Worm (Caenorhabditis elegans) whole organism, late embryonic: Measurements from ENCODE around the gene ret-1.

Experiments
- C08G9.2 ChIP-seq: sonication (generic microtip); optimal IDR thresholded peaks from 2 replicates; lab custom pipeline; 2016; ENCODE audit warnings: mild to moderate bottlenecking, missing genetic modification characterization, moderate library complexity, missing compliant biosample characterization
- F13H6.1 ChIP-seq: sonication (generic microtip); optimal IDR thresholded peaks from 2 replicates; lab custom pipeline; 2016; ENCODE audit warnings: missing genetic modification characterization, missing compliant biosample characterization
- K02D7.2 ChIP-seq: sonication (generic microtip); optimal IDR thresholded peaks from 2 replicates; lab custom pipeline; 2017; ENCODE audit warnings: mild to moderate bottlenecking, missing genetic modification characterization, missing compliant biosample characterization
- K09A11.1 ChIP-seq: sonication (generic microtip); optimal IDR thresholded peaks from 2 replicates; lab custom pipeline; 2017; ENCODE audit warnings: antibody characterized with exemption, mild to moderate bottlenecking, missing genetic modification characterization, missing compliant biosample characterization; ENCODE audit not compliant: insufficient read depth
- T23F11.4 ChIP-seq: fragments of 200-800 bp; sonication (Bioruptor generic); optimal IDR thresholded peaks from 2 replicates; lab custom pipeline; 2018; ENCODE audit warnings: mild to moderate bottlenecking, missing genetic modification characterization, missing compliant biosample characterization
- Y22D7AL.16 ChIP-seq: sonication (generic microtip); optimal IDR thresholded peaks from 2 replicates; lab custom pipeline; 2016; ENCODE audit warnings: missing genetic modification characterization, missing compliant biosample characterization
- ceh-14 ChIP-seq: sonication (generic microtip); optimal IDR thresholded peaks from 2 replicates; lab custom pipeline; 2016; ENCODE audit warnings: missing genotype, missing genetic modification characterization, missing compliant biosample characterization
- ceh-18 ChIP-seq: sonication (generic microtip); optimal IDR thresholded peaks from 2 replicates; lab custom pipeline; 2016; ENCODE audit warnings: missing genetic modification characterization, missing compliant biosample characterization
- ceh-19 ChIP-seq: fragments of 200-800 bp; sonication (Bioruptor generic); optimal IDR thresholded peaks from 2 replicates; lab custom pipeline; 2018; ENCODE audit warnings: mild to moderate bottlenecking, missing genetic modification characterization, missing compliant biosample characterization
- ceh-2 ChIP-seq: sonication (generic microtip); optimal IDR thresholded peaks from 2 replicates; lab custom pipeline; 2016; ENCODE audit warnings: missing genotype, missing genetic modification characterization, missing compliant biosample characterization
- ceh-22 ChIP-seq: sonication (generic microtip); optimal IDR thresholded peaks from 2 replicates; lab custom pipeline; 2017; ENCODE audit warnings: missing biosample characterization, missing genetic modification characterization
- ceh-30 ChIP-seq: fragments of 150-350 bp; optimal IDR thresholded peaks from 2 replicates; lab custom pipeline; 2014; ENCODE audit warnings: missing biosample characterization, missing genetic modification characterization
- ceh-31 ChIP-seq: sonication (generic microtip); optimal IDR thresholded peaks from 2 replicates; lab custom pipeline; 2016; ENCODE audit warnings: missing genetic modification characterization, missing compliant biosample characterization
- ceh-34 ChIP-seq: sonication (generic microtip); optimal IDR thresholded peaks from 2 replicates; lab custom pipeline; 2016; ENCODE audit warnings: mild to moderate bottlenecking, missing genetic modification characterization, missing compliant biosample characterization
- ceh-48 ChIP-seq: sonication (generic microtip); optimal IDR thresholded peaks from 2 replicates; lab custom pipeline; 2016; ENCODE audit warnings: missing genetic modification characterization, inconsistent platforms, missing compliant biosample characterization
- ceh-6 ChIP-seq: fragments of 200-800 bp; sonication (Bioruptor generic); optimal IDR thresholded peaks from 2 replicates; lab custom pipeline; 2018; ENCODE audit warnings: mild to moderate bottlenecking, missing genetic modification characterization, missing compliant biosample characterization
- ceh-9 ChIP-seq: sonication (generic microtip); optimal IDR thresholded peaks from 2 replicates; lab custom pipeline; 2016; ENCODE audit warnings: mild to moderate bottlenecking, missing genetic modification characterization, inconsistent platforms, missing compliant biosample characterization
- dmd-4 ChIP-seq: sonication (generic microtip); optimal IDR thresholded peaks from 2 replicates; lab custom pipeline; 2016; ENCODE audit warnings: borderline replicate concordance, missing genetic modification characterization, missing compliant biosample characterization
- dve-1 ChIP-seq: sonication (generic microtip); optimal IDR thresholded peaks from 2 replicates; lab custom pipeline; 2017; ENCODE audit warnings: antibody characterized with exemption, mild to moderate bottlenecking, missing genetic modification characterization, missing compliant biosample characterization
- elt-2 ChIP-seq: sonication (generic microtip); optimal IDR thresholded peaks from 2 replicates; lab custom pipeline; 2016; ENCODE audit warnings: missing genetic modification reagents, missing genetic modification characterization, missing compliant biosample characterization
- elt-4 ChIP-seq: sonication (generic microtip); optimal IDR thresholded peaks from 2 replicates; lab custom pipeline; 2016; ENCODE audit warnings: missing genetic modification characterization, missing compliant biosample characterization
- ets-4 ChIP-seq: sonication (generic microtip); optimal IDR thresholded peaks from 2 replicates; lab custom pipeline; 2016; ENCODE audit warnings: missing genetic modification characterization, missing compliant biosample characterization
- eyg-1 ChIP-seq: sonication (generic microtip); optimal IDR thresholded peaks from 2 replicates; lab custom pipeline; 2016; ENCODE audit warnings: missing genotype, missing genetic modification characterization, missing compliant biosample characterization
- gmeb-2 ChIP-seq: sonication (generic microtip); optimal IDR thresholded peaks from 2 replicates; lab custom pipeline; 2016; ENCODE audit warnings: missing genetic modification characterization, inconsistent platforms, missing compliant biosample characterization
- hlh-13 ChIP-seq: fragments of 200-800 bp; sonication (Bioruptor generic); optimal IDR thresholded peaks from 2 replicates; lab custom pipeline; 2018; ENCODE audit warnings: mild to moderate bottlenecking, missing genetic modification characterization, missing compliant biosample characterization
- hlh-15 ChIP-seq: sonication (generic microtip); optimal IDR thresholded peaks from 2 replicates; lab custom pipeline; 2016; ENCODE audit warnings: missing genetic modification characterization, missing compliant biosample characterization
- hlh-30 ChIP-seq: sonication (generic microtip); optimal IDR thresholded peaks from 2 replicates; lab custom pipeline; 2017; ENCODE audit warnings: antibody characterized with exemption, missing genetic modification characterization, missing compliant biosample characterization; ENCODE audit not compliant: insufficient read depth
- hlh-6 ChIP-seq: sonication (generic microtip); optimal IDR thresholded peaks from 2 replicates; lab custom pipeline; 2016; ENCODE audit warnings: missing genotype, missing genetic modification characterization, missing compliant biosample characterization
- lim-6 ChIP-seq: sonication (generic microtip); optimal IDR thresholded peaks from 2 replicates; lab custom pipeline; 2016; ENCODE audit warnings: missing genetic modification characterization, missing compliant biosample characterization
- lin-11 ChIP-seq: fragments of 200-800 bp; sonication (Bioruptor generic); optimal IDR thresholded peaks from 2 replicates; lab custom pipeline; 2018; ENCODE audit warnings: mild to moderate bottlenecking, missing genetic modification characterization, missing compliant biosample characterization
- mec-3 ChIP-seq: sonication (generic microtip); optimal IDR thresholded peaks from 2 replicates; lab custom pipeline; 2016; ENCODE audit warnings: borderline replicate concordance, missing genetic modification characterization, missing compliant biosample characterization
- odd-2 ChIP-seq: sonication (generic microtip); optimal IDR thresholded peaks from 2 replicates; lab custom pipeline; 2017; ENCODE audit warnings: antibody characterized with exemption, mild to moderate bottlenecking, missing genetic modification characterization, missing compliant biosample characterization
- pag-3 ChIP-seq: sonication (generic microtip); optimal IDR thresholded peaks from 2 replicates; lab custom pipeline; 2016; ENCODE audit warnings: missing compliant biosample characterization, missing genetic modification characterization, borderline replicate concordance
- pat-9 ChIP-seq: fragments of 200-800 bp; sonication (Bioruptor generic); optimal IDR thresholded peaks from 2 replicates; lab custom pipeline; 2018; ENCODE audit warnings: mild to moderate bottlenecking, missing genetic modification characterization, moderate library complexity, missing compliant biosample characterization
- pax-1 ChIP-seq: fragments of 150-350 bp; optimal IDR thresholded peaks from 2 replicates; lab custom pipeline; 2014; ENCODE audit warnings: missing biosample characterization, missing genetic modification characterization
- pha-4 ChIP-seq: fragments of 150-350 bp; optimal IDR thresholded peaks from 2 replicates; lab custom pipeline; 2018; ENCODE audit warnings: missing biosample characterization, missing genetic modification reagents, missing genetic modification characterization
- pqm-1 ChIP-seq: sonication (generic microtip); optimal IDR thresholded peaks from 2 replicates; lab custom pipeline; 2016; ENCODE audit warnings: missing genetic modification characterization, missing compliant biosample characterization
- pros-1 ChIP-seq: fragments of 150-350 bp; optimal IDR thresholded peaks from 2 replicates; lab custom pipeline; 2014; ENCODE audit warnings: missing biosample characterization, missing genetic modification reagents, missing genetic modification characterization
- ref-2 ChIP-seq: sonication (generic microtip); optimal IDR thresholded peaks from 2 replicates; lab custom pipeline; 2016; ENCODE audit warnings: missing genetic modification characterization, missing compliant biosample characterization
- rnt-1 ChIP-seq: sonication (generic microtip); optimal IDR thresholded peaks from 2 replicates; lab custom pipeline; 2016; ENCODE audit warnings: missing genetic modification characterization, missing compliant biosample characterization
- sdc-2 ChIP-seq: sonication (generic microtip); optimal IDR thresholded peaks from 2 replicates; lab custom pipeline; 2016; ENCODE audit warnings: missing genotype, missing genetic modification characterization, missing compliant biosample characterization
- syd-9 ChIP-seq: sonication (generic microtip); optimal IDR thresholded peaks from 2 replicates; lab custom pipeline; 2016; ENCODE audit warnings: mild to moderate bottlenecking, missing genetic modification characterization, moderate library complexity, missing compliant biosample characterization
- tbx-2 ChIP-seq: sonication (generic microtip); optimal IDR thresholded peaks from 2 replicates; lab custom pipeline; 2016; ENCODE audit warnings: missing genetic modification characterization, missing compliant biosample characterization
- tbx-7 ChIP-seq: sonication (generic microtip); optimal IDR thresholded peaks from 2 replicates; lab custom pipeline; 2016; ENCODE audit warnings: missing genotype, missing genetic modification characterization, missing compliant biosample characterization
- ttx-3 ChIP-seq: sonication (generic microtip); optimal IDR thresholded peaks from 2 replicates; lab custom pipeline; 2016; ENCODE audit warnings: missing genetic modification reagents, missing genetic modification characterization, missing compliant biosample characterization
- unc-3 ChIP-seq, 2 experiments: fragments of 200-800 bp in 1 of 2; sonication (Bioruptor generic) in 1 of 2; sonication (generic microtip) in 1 of 2; conservative IDR thresholded peaks in 1 of 2; optimal IDR thresholded peaks in 1 of 2; 2 replicates each; pipeline versions ENCODE4 v1.3.6 to Lab custom; 2016 to 2022; ENCODE audit warnings: missing compliant biosample characterization in 2 of 2, missing genetic modification characterization in 2 of 2, missing genetic modification reagents in 1 of 2
- unc-42 ChIP-seq: sonication (generic microtip); optimal IDR thresholded peaks from 2 replicates; lab custom pipeline; 2016; ENCODE audit warnings: missing genotype, missing genetic modification characterization, missing compliant biosample characterization
- zip-5 ChIP-seq: sonication (generic microtip); optimal IDR thresholded peaks from 2 replicates; lab custom pipeline; 2016; ENCODE audit warnings: missing genetic modification characterization, missing compliant biosample characterization

The ret-1 gene

DNA sequence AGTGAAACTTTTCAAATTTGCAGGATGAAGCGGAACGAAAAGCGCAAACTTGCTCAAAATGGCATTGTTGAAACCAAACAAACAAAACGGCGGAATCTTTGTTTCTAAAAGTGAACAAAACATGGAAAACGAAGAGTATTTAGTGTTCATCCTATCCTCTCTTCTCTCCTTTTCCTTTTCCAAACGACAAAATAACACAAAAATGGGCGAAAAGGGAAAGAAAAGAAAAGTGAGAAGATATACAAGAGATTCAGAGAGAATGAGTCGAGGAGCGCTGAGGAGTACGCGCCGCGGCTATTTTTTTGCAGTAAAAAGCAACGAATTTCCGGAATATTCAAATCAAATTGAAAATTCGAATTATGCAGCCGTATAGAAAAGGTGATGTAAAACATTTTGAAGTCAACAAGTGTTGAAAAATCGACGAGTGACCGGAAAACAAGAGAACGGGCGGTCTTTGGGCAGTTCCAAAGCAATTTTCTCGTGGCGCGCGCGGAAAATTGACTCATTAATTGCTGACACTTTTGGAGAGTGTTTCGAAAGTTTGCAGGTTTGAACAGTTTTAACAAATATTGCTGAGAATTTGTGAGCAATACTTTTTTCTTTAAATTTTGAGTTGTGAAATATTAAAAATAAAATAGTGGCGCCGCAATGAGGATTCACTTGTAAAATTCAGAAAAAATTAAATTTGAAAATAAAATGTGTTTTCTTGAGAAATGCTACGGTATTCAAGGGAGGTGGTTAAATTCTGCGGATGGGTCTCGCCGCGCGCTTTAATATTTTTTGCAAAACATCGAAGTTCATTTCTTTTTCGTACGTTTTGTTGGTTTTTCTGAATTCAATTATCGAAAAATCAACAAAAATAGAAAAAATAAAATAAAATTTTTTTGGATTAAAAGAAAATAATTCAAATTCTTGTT is 11.9 kb downstream of the ret-1 start:
- peak; percentile 39 for TF ChIP-seq unc-42 (tag; lab: Kevin White, UChicago)
- no peak for TF ChIP-seq zip-5 (tag; lab: Kevin White, UChicago)
- TF ChIP-seq, all 69 proteins: peak for 1

- TF ChIP-seq tbx-7 (tag; lab: Kevin White, UChicago) = no peak
- TF ChIP-seq Y22D7AL.16 (tag; lab: Kevin White, UChicago) = no peak
- TF ChIP-seq hlh-6 (tag; lab: Kevin White, UChicago) = no peak
- no peak for TF ChIP-seq pax-1 (tag; lab: Kevin White, UChicago)
- TF ChIP-seq C08G9.2 (tag; lab: Kevin White, UChicago) = no peak
- no peak for TF ChIP-seq odd-2 (tag; lab: Kevin White, UChicago)
- TF ChIP-seq lim-6 (tag; lab: Kevin White, UChicago) = no peak
- no peak for TF ChIP-seq elt-2
- no peak for TF ChIP-seq hlh-15 (tag; lab: Kevin White, UChicago)
- no peak for TF ChIP-seq ceh-30 (tag; lab: Kevin White, UChicago)
- TF ChIP-seq ets-4 (tag; lab: Kevin White, UChicago) = no peak
- no peak for TF ChIP-seq rnt-1 (tag; lab: Kevin White, UChicago)
- TF ChIP-seq pqm-1 (tag; lab: Kevin White, UChicago) = no peak
- no peak for TF ChIP-seq ceh-2
- no peak for TF ChIP-seq zip-5 (tag; lab: Kevin White, UChicago)
- TF ChIP-seq ref-2 (tag; lab: Kevin White, UChicago) = peak; percentile 11
- no peak for TF ChIP-seq unc-3 (GFP tag; conservative IDR thresholded peaks at IDR 0.05; lab: Robert Waterston, UW)
- no peak for TF ChIP-seq unc-3 (tag; optimal IDR thresholded peaks at IDR 0.05; lab: Kevin White, UChicago)
- no peak for TF ChIP-seq mec-3 (tag; lab: Kevin White, UChicago)
- TF ChIP-seq sdc-2 (tag; lab: Kevin White, UChicago) = no peak
- no peak for TF ChIP-seq ceh-34 (tag; lab: Kevin White, UChicago)
- TF ChIP-seq hlh-30 (tag; lab: Kevin White, UChicago) = peak; percentile 80
- no peak for TF ChIP-seq pha-4 (tag; lab: Kevin White, UChicago)
- TF ChIP-seq ceh-9 (tag; lab: Kevin White, UChicago) = no peak
- no peak for TF ChIP-seq ttx-3 (tag; lab: Kevin White, UChicago)
- peak; percentile 45 for TF ChIP-seq ceh-19
- no peak for TF ChIP-seq elt-4 (tag; lab: Kevin White, UChicago)
- TF ChIP-seq ceh-14 = peak; percentile 39
- TF ChIP-seq lin-11 = no peak
- no peak for TF ChIP-seq K09A11.1 (tag; lab: Kevin White, UChicago)
- TF ChIP-seq pag-3 = no peak
- TF ChIP-seq ceh-22 (tag; lab: Kevin White, UChicago) = no peak
- peak; percentile 59 for TF ChIP-seq ceh-48 (tag; lab: Kevin White, UChicago)
- no peak for TF ChIP-seq T23F11.4
- no peak for TF ChIP-seq pat-9 (tag; lab: Kevin White, UChicago)
- no peak for TF ChIP-seq K02D7.2
- no peak for TF ChIP-seq F13H6.1 (tag; lab: Kevin White, UChicago)
- no peak for TF ChIP-seq eyg-1 (tag; lab: Kevin White, UChicago)
- no peak for TF ChIP-seq dve-1 (tag; lab: Kevin White, UChicago)
- TF ChIP-seq dmd-4 (tag; lab: Kevin White, UChicago) = no peak
- peak; percentile 43 for TF ChIP-seq ceh-18 (tag; lab: Kevin White, UChicago)
- peak; percentile 55 for TF ChIP-seq tbx-2 (tag; lab: Kevin White, UChicago)
- no peak for TF ChIP-seq hlh-13 (GFP tag; lab: Kevin White, UChicago)
- no peak for TF ChIP-seq pros-1 (tag; lab: Kevin White, UChicago)
- TF ChIP-seq ceh-31 (tag; lab: Kevin White, UChicago) = peak; percentile 80
- TF ChIP-seq gmeb-2 = no peak
- TF ChIP-seq ceh-6 (GFP tag; lab: Kevin White, UChicago) = peak; percentile 13
- no peak for TF ChIP-seq syd-9 (tag; lab: Kevin White, UChicago)
Observed at ce11 chrV:14833219-14833618, 14.0 kb downstream of the ret-1 start.
